Worm (Caenorhabditis elegans) whole organism, midembryonic: Measurements from ENCODE around the gene hmg-4.

Experiments
- T22C8.4 ChIP-seq: fragments of 200-800 bp; sonication (Bioruptor generic); IDR thresholded peaks from 2 replicates; pipeline ENCODE4 v1.3.6; 2022; ENCODE audit warnings: missing genetic modification characterization, missing compliant biosample characterization
- cog-1 ChIP-seq: sonication (generic microtip); optimal IDR thresholded peaks from 2 replicates; lab custom pipeline; 2016; ENCODE audit warnings: missing genetic modification characterization, missing compliant biosample characterization
- flt-1 ChIP-seq: fragments of 200-800 bp; sonication (Bioruptor generic); IDR thresholded peaks from 2 replicates; pipeline ENCODE4 v1.3.6; 2022; ENCODE audit warnings: missing genetic modification characterization, missing compliant biosample characterization
- med-1 ChIP-seq: sonication (generic microtip); optimal IDR thresholded peaks from 2 replicates; lab custom pipeline; 2017; ENCODE audit warnings: missing genetic modification characterization, mild to moderate bottlenecking, missing compliant biosample characterization, antibody characterized with exemption, missing genetic modification reagents; ENCODE audit not compliant: insufficient read depth
- ztf-23 ChIP-seq: fragments of 200-800 bp; sonication (Bioruptor generic); IDR thresholded peaks from 2 replicates; pipeline ENCODE4 v1.3.6; 2022; ENCODE audit warnings: missing genetic modification reagents, missing genetic modification characterization, missing compliant biosample characterization
- ztf-29 ChIP-seq: fragments of 200-800 bp; sonication (Bioruptor generic); IDR thresholded peaks from 2 replicates; pipeline ENCODE4 v1.3.6; 2022; ENCODE audit warnings: missing genetic modification reagents, missing genetic modification characterization, missing compliant biosample characterization

DNA sequence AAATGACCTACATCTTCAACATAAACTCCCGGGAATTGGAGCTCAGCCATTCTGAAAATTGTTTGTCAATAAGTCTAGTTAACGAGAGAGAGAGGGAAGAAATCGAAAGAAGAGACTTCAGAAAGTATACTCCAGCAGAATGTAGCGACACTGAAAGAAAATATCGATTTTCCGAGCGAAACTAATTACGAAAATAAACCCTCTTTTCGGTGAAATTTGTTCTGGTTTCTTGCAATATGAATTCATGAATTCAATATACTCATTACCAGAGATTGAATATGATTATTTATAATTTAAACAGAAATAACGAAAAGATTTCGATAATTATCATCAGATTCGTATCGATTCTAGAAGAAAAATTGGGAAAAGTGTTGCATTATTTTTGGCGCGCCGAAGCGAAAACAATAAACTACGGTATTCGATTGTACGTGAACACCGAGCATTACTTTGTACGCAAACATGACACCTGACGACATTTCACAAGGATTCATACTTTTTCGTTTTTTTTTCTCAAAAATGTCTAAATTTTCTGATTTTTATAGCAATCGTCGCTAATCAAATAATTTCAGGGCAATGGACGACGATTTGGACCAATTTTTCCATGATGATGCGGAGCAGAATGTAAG lies at the start of gene hmg-4, which contains the start of gene T20B12.3:
- no peak for TF ChIP-seq med-1 (GFP tag; lab: Kevin White, UChicago)
- no peak for TF ChIP-seq flt-1 (GFP tag; lab: Robert Waterston, UW)
- no peak for TF ChIP-seq ztf-23 (GFP tag; lab: Robert Waterston, UW)
- no peak for TF ChIP-seq T22C8.4 (GFP tag; lab: Robert Waterston, UW)
- no peak for TF ChIP-seq cog-1 (tag; lab: Kevin White, UChicago)
- no peak for TF ChIP-seq ztf-29 (GFP tag; lab: Robert Waterston, UW)
